Fruit fly (Drosophila melanogaster): ENCODE data around the gene CG5050.

- TF ChIP-seq EcR (GFP tag; optimal IDR thresholded peaks at IDR 0.05) (no peak), Pif1A (GFP tag; optimal IDR thresholded peaks at IDR 0.05) (no peak), CG12605 (GFP tag; IDR thresholded peaks at IDR 0.05) (no peak), CG32121 (GFP tag; IDR thresholded peaks at IDR 0.05) (no peak), gl (tag; optimal IDR thresholded peaks at IDR 0.05) (no peak), CG13204 (GFP tag; optimal IDR thresholded peaks at IDR 0.05) (no peak), Snoo (tag; optimal IDR thresholded peaks at IDR 0.05) (no peak), CG9948 (tag; optimal IDR thresholded peaks at IDR 0.05) (no peak), CG10348 (GFP tag; IDR thresholded peaks at IDR 0.05) (no peak), D1 (tag; optimal IDR thresholded peaks at IDR 0.05) (no peak), Pif1B (GFP tag; optimal IDR thresholded peaks at IDR 0.05) (no peak), CG4496 (GFP tag; IDR thresholded peaks at IDR 0.05) (no peak)
Measured at dm6 chr2L:17470630-17471029, 17.9 kb downstream of the CG5050 start.
